Worm (Caenorhabditis elegans) whole organism, midembryonic: ENCODE results near the gene fubl-1.

Experiments used
- T22C8.4 ChIP-seq: fragments of 200-800 bp; sonication (Bioruptor generic); IDR thresholded peaks from 2 replicates; pipeline ENCODE4 v1.3.6; 2022; ENCODE audit warnings: missing genetic modification characterization, missing compliant biosample characterization
- cog-1 ChIP-seq: sonication (generic microtip); optimal IDR thresholded peaks from 2 replicates; lab custom pipeline; 2016; ENCODE audit warnings: missing genetic modification characterization, missing compliant biosample characterization
- flt-1 ChIP-seq: fragments of 200-800 bp; sonication (Bioruptor generic); IDR thresholded peaks from 2 replicates; pipeline ENCODE4 v1.3.6; 2022; ENCODE audit warnings: missing genetic modification characterization, missing compliant biosample characterization
- ref-1 ChIP-seq: fragments of 200-800 bp; sonication (Bioruptor generic); conservative IDR thresholded peaks from 2 replicates; pipeline ENCODE4 v1.3.6; 2022; ENCODE audit warnings: missing genetic modification reagents, missing genetic modification characterization, missing compliant biosample characterization
- ztf-29 ChIP-seq: fragments of 200-800 bp; sonication (Bioruptor generic); IDR thresholded peaks from 2 replicates; pipeline ENCODE4 v1.3.6; 2022; ENCODE audit warnings: missing genetic modification reagents, missing genetic modification characterization, missing compliant biosample characterization

ce11 chrV:10230932-10231331, 7.7 kb downstream of the fubl-1 start, which contains the start of gene fipr-6:
- no peak for TF ChIP-seq ztf-29 (GFP tag; lab: Robert Waterston, UW)
- TF ChIP-seq ref-1 (GFP tag; lab: Robert Waterston, UW): no peak
- no peak for TF ChIP-seq cog-1
- no peak for TF ChIP-seq T22C8.4 (GFP tag; lab: Robert Waterston, UW)
- TF ChIP-seq flt-1 (GFP tag; lab: Robert Waterston, UW): no peak
